Fruit fly (Drosophila melanogaster) whole organism, embryonic: Measurements from ENCODE around the gene CG11698.

Source experiments
- BtbVII ChIP-seq: fragments of 200-800 bp; sonication (Bioruptor generic); optimal IDR thresholded peaks from 3 replicates; lab custom pipeline; 2017; ENCODE audit warnings: missing biosample characterization, mild to moderate bottlenecking, missing genetic modification characterization
- C15 ChIP-seq: fragments of 200-800 bp; sonication (Bioruptor generic); IDR thresholded peaks from 3 replicates; pipeline ENCODE4 v1.3.6; 2022; ENCODE audit warnings: missing biosample characterization, missing genetic modification characterization
- CG11504 ChIP-seq: fragments of 200-800 bp; sonication (Bioruptor generic); optimal IDR thresholded peaks from 3 replicates; lab custom pipeline; 2019; ENCODE audit warnings: missing biosample characterization, mild to moderate bottlenecking, missing genetic modification characterization, moderate library complexity
- CG12104 ChIP-seq: fragments of 200-800 bp; sonication (Bioruptor generic); optimal IDR thresholded peaks from 3 replicates; lab custom pipeline; 2016; ENCODE audit warnings: missing biosample characterization, missing genetic modification characterization
- CG12391 ChIP-seq: fragments of 200-800 bp; sonication (Bioruptor generic); optimal IDR thresholded peaks from 3 replicates; lab custom pipeline; 2018; ENCODE audit warnings: missing biosample characterization, mild to moderate bottlenecking, missing genetic modification characterization, moderate library complexity
- CG12659 ChIP-seq: fragments of 200-800 bp; sonication (Bioruptor generic); optimal IDR thresholded peaks from 3 replicates; lab custom pipeline; 2017; ENCODE audit warnings: mild to moderate bottlenecking, missing biosample characterization, missing genetic modification reagents, missing genetic modification characterization
- CG14441 ChIP-seq: fragments of 200-800 bp; sonication (Bioruptor generic); IDR thresholded peaks from 2 replicates; pipeline ENCODE4 v1.3.6; 2022; ENCODE audit warnings: missing biosample characterization, missing genetic modification characterization
- CG1603 ChIP-seq: fragments of 200-800 bp; sonication (Bioruptor generic); optimal IDR thresholded peaks from 2 replicates; lab custom pipeline; 2019; ENCODE audit warnings: missing biosample characterization, mild to moderate bottlenecking, missing genetic modification characterization, moderate library complexity
- CG17568 ChIP-seq: fragments of 200-800 bp; sonication (Bioruptor generic); optimal IDR thresholded peaks from 2 replicates; lab custom pipeline; 2018; ENCODE audit warnings: missing biosample characterization, mild to moderate bottlenecking, missing genetic modification characterization, moderate library complexity
- CG17802 ChIP-seq: fragments of 200-800 bp; sonication (Bioruptor generic); optimal IDR thresholded peaks from 2 replicates; lab custom pipeline; 2018; ENCODE audit warnings: missing biosample characterization, mild to moderate bottlenecking, missing genetic modification characterization, moderate library complexity
- CG17829 ChIP-seq: fragments of 200-800 bp; optimal IDR thresholded peaks from 2 replicates; lab custom pipeline; 2019; ENCODE audit warnings: missing biosample characterization, mild to moderate bottlenecking, missing genetic modification characterization, moderate library complexity
- CG18011 ChIP-seq: fragments of 200-800 bp; sonication (Bioruptor generic); optimal IDR thresholded peaks from 2 replicates; lab custom pipeline; 2017; ENCODE audit warnings: missing biosample characterization, missing genetic modification characterization, mild to moderate bottlenecking, moderate library complexity, missing genotype
- CG18476 ChIP-seq: fragments of 200-800 bp; sonication (Bioruptor generic); optimal IDR thresholded peaks from 2 replicates; lab custom pipeline; 2016; ENCODE audit warnings: missing biosample characterization, mild to moderate bottlenecking, missing genetic modification characterization
- CG2129 ChIP-seq: fragments of 200-800 bp; sonication (Bioruptor generic); IDR thresholded peaks from 2 replicates; pipeline ENCODE4 v1.3.6; 2022; ENCODE audit warnings: missing biosample characterization, missing genetic modification characterization; ENCODE audit not compliant: partially characterized antibody
- CG2712 ChIP-seq: fragments of 200-800 bp; optimal IDR thresholded peaks from 3 replicates; lab custom pipeline; 2019; ENCODE audit warnings: missing biosample characterization, mild to moderate bottlenecking, missing genetic modification characterization, moderate library complexity
- CG2889 ChIP-seq: fragments of 200-800 bp; sonication (Bioruptor generic); IDR thresholded peaks from 3 replicates; pipeline ENCODE4 v1.3.6; 2022; ENCODE audit warnings: missing biosample characterization, missing genetic modification characterization
- CG34422 ChIP-seq: fragments of 200-800 bp; sonication (Bioruptor generic); IDR thresholded peaks from 3 replicates; pipeline ENCODE4 v1.3.6; 2022; ENCODE audit warnings: missing biosample characterization, missing genetic modification characterization
- CG4854 ChIP-seq: fragments of 200-800 bp; sonication (Bioruptor generic); optimal IDR thresholded peaks from 2 replicates; lab custom pipeline; 2016; ENCODE audit warnings: missing biosample characterization, missing genetic modification characterization, inconsistent platforms
- CG8089 ChIP-seq: fragments of 200-800 bp; sonication (Bioruptor generic); optimal IDR thresholded peaks from 3 replicates; lab custom pipeline; 2016; ENCODE audit warnings: missing biosample characterization, missing genetic modification characterization
- CoRest ChIP-seq: fragments of 200-800 bp; sonication (Bioruptor generic); optimal IDR thresholded peaks from 3 replicates; lab custom pipeline; 2018; ENCODE audit warnings: missing biosample characterization, mild to moderate bottlenecking, missing genetic modification characterization, moderate library complexity
- Ets65A ChIP-seq: fragments of 200-800 bp; sonication (Bioruptor generic); peaks from one replicate; lab custom pipeline; 2016; ENCODE audit warnings: missing biosample characterization, missing genetic modification characterization
- H2.0 ChIP-seq: fragments of 200-800 bp; sonication (Bioruptor generic); IDR thresholded peaks from 2 replicates; pipeline ENCODE4 v1.3.6; 2022; ENCODE audit warnings: missing biosample characterization, missing genetic modification characterization
- Hey ChIP-seq: fragments of 200-800 bp; sonication (Bioruptor generic); optimal IDR thresholded peaks from 3 replicates; lab custom pipeline; 2018; ENCODE audit warnings: missing biosample characterization, mild to moderate bottlenecking, missing genetic modification characterization
- HmgD ChIP-seq: fragments of 200-800 bp; sonication (Bioruptor generic); optimal IDR thresholded peaks from 3 replicates; lab custom pipeline; 2016; ENCODE audit warnings: missing biosample characterization, missing genetic modification characterization
- Hr78 ChIP-seq, 2 experiments: fragments of 200-800 bp in 1 of 2; fragments of >200 bp in 1 of 2; sonication (Bioruptor generic) in 1 of 2; optimal IDR thresholded peaks; 2 replicates each; lab custom pipeline; 2017 to 2019; ENCODE audit warnings: missing biosample characterization in 2 of 2, missing genetic modification characterization in 2 of 2, mild to moderate bottlenecking in 1 of 2, moderate library complexity in 1 of 2
- Jarid2 ChIP-seq: fragments of 200-800 bp; sonication (Bioruptor generic); optimal IDR thresholded peaks from 3 replicates; lab custom pipeline; 2017; ENCODE audit warnings: mild to moderate bottlenecking, missing biosample characterization, missing genetic modification reagents, missing genetic modification characterization
- Kr ChIP-seq: fragments of 200-800 bp; sonication (Bioruptor generic); optimal IDR thresholded peaks from 2 replicates; lab custom pipeline; 2017; ENCODE audit warnings: missing biosample characterization, mild to moderate bottlenecking, missing genetic modification characterization
- NC2β ChIP-seq: fragments of 200-800 bp; sonication (Bioruptor generic); optimal IDR thresholded peaks from 2 replicates; lab custom pipeline; 2016; ENCODE audit warnings: missing biosample characterization, missing genetic modification characterization
- Ravus ChIP-seq: fragments of 200-800 bp; sonication (Bioruptor generic); IDR thresholded peaks from 2 replicates; pipeline ENCODE4 v1.3.6; 2022; ENCODE audit warnings: missing biosample characterization, missing genetic modification characterization
- abd-A ChIP-seq: fragments of 200-800 bp; sonication (Bioruptor generic); optimal IDR thresholded peaks from 3 replicates; lab custom pipeline; 2019; ENCODE audit warnings: missing biosample characterization, mild to moderate bottlenecking, missing genetic modification characterization, moderate library complexity
- al ChIP-seq: fragments of 200-800 bp; sonication (Bioruptor generic); IDR thresholded peaks from 2 replicates; pipeline ENCODE4 v1.3.6; 2022; ENCODE audit warnings: missing biosample characterization, missing genetic modification characterization
- aop ChIP-seq: fragments of 200-800 bp; sonication (Bioruptor generic); IDR thresholded peaks from 2 replicates; pipeline ENCODE4 v1.3.6; 2022; ENCODE audit warnings: missing biosample characterization, missing genetic modification characterization
- bsh ChIP-seq, 2 experiments: fragments of 200-800 bp; sonication (Bioruptor generic); optimal IDR thresholded peaks; 2 replicates each; lab custom pipeline; 2017 to 2018; ENCODE audit warnings: mild to moderate bottlenecking in 2 of 2, missing biosample characterization in 2 of 2, missing genetic modification characterization in 2 of 2, moderate library complexity in 1 of 2
- chinmo ChIP-seq: fragments of 200-800 bp; sonication (Bioruptor generic); IDR thresholded peaks from 4 replicates; pipeline ENCODE4 v1.3.6; 2022; ENCODE audit warnings: missing biosample characterization, missing genetic modification characterization; ENCODE audit not compliant: partially characterized antibody
- croc ChIP-seq: fragments of 200-800 bp; sonication (Bioruptor generic); conservative IDR thresholded peaks from 3 replicates; pipeline ENCODE4 v1.3.6; 2022; ENCODE audit warnings: missing biosample characterization, missing genetic modification characterization
- dati ChIP-seq: fragments of 200-800 bp; sonication (Bioruptor generic); IDR thresholded peaks from 2 replicates; pipeline ENCODE4 v1.3.6; 2022; ENCODE audit warnings: missing biosample characterization, missing genetic modification characterization
- ems ChIP-seq: fragments of 200-800 bp; sonication (Bioruptor generic); optimal IDR thresholded peaks from 3 replicates; lab custom pipeline; 2016; ENCODE audit warnings: missing biosample characterization, missing genetic modification characterization
- en ChIP-seq: fragments of 200-800 bp; sonication (Bioruptor generic); optimal IDR thresholded peaks from 2 replicates; lab custom pipeline; 2016; ENCODE audit warnings: missing biosample characterization, missing genetic modification characterization
- eve ChIP-seq, 2 experiments: fragments of >200 bp; optimal IDR thresholded peaks; 2 replicates each; lab custom pipeline; 2017; ENCODE audit warnings: missing biosample characterization in 2 of 2, missing genetic modification characterization in 2 of 2
- jigr1 ChIP-seq: fragments of 200-800 bp; sonication (Bioruptor generic); IDR thresholded peaks from 3 replicates; pipeline ENCODE4 v1.3.6; 2022; ENCODE audit warnings: missing biosample characterization, missing genetic modification characterization
- ken ChIP-seq: fragments of 200-800 bp; sonication (Bioruptor generic); IDR thresholded peaks from 3 replicates; pipeline ENCODE4 v1.3.6; 2022; ENCODE audit warnings: missing biosample characterization, missing genetic modification characterization
- klu ChIP-seq: fragments of 200-800 bp; sonication (Bioruptor generic); IDR thresholded peaks from 2 replicates; pipeline ENCODE4 v1.3.6; 2022; ENCODE audit warnings: missing biosample characterization, missing genetic modification characterization
- lmd ChIP-seq: fragments of 200-800 bp; sonication (Bioruptor generic); IDR thresholded peaks from 2 replicates; pipeline ENCODE4 v1.3.6; 2022; ENCODE audit warnings: missing biosample characterization, missing genetic modification characterization
- luna ChIP-seq: fragments of 200-800 bp; sonication (Bioruptor generic); optimal IDR thresholded peaks from 2 replicates; lab custom pipeline; 2016; ENCODE audit warnings: missing biosample characterization, missing genetic modification characterization
- scrt ChIP-seq: fragments of 200-800 bp; sonication (Bioruptor generic); optimal IDR thresholded peaks from 2 replicates; lab custom pipeline; 2018; ENCODE audit warnings: missing biosample characterization, mild to moderate bottlenecking, missing genetic modification characterization, moderate library complexity
- sisA ChIP-seq: fragments of 200-800 bp; sonication (Bioruptor generic); IDR thresholded peaks from 2 replicates; pipeline ENCODE4 v1.3.6; 2022; ENCODE audit warnings: missing biosample characterization, missing genetic modification characterization
- sr ChIP-seq: fragments of 200-800 bp; sonication (Bioruptor generic); IDR thresholded peaks from 3 replicates; pipeline ENCODE4 v1.3.6; 2022; ENCODE audit warnings: missing biosample characterization, missing genetic modification characterization
- wek ChIP-seq: fragments of 200-800 bp; sonication (Bioruptor generic); optimal IDR thresholded peaks from 3 replicates; lab custom pipeline; 2018; ENCODE audit warnings: missing biosample characterization, mild to moderate bottlenecking, missing genetic modification characterization, moderate library complexity
- wor ChIP-seq: fragments of 200-800 bp; sonication (Bioruptor generic); IDR thresholded peaks from 2 replicates; pipeline ENCODE4 v1.3.6; 2022; ENCODE audit warnings: missing biosample characterization, missing genetic modification characterization

CG11698 gene

dm6 chr3R:8333768-8334470 is 21.9 kb downstream of the CG11698 start, which contains the start of gene Poxm (continued):
- peak; percentile 36 for TF ChIP-seq Kr (GFP tag; lab: Kevin White, UChicago)
- TF ChIP-seq Hey = no peak
- TF ChIP-seq CG14441 (GFP tag; lab: Robert Waterston, UW) = peak; percentile 86
- TF ChIP-seq Ets65A (GFP tag; lab: Kevin White, UChicago) = peak; percentile 98
- TF ChIP-seq CG2129 = no peak
- TF ChIP-seq lmd (GFP tag; lab: Robert Waterston, UW) = peak; percentile 94
- peak in 1 of 2 experiments; percentile 83 for TF ChIP-seq Hr78 (GFP tag; optimal IDR thresholded peaks at IDR 0.05; lab: Kevin White, UChicago)
- peak; percentile 54; the same call in 2 of the 3 replicates for TF ChIP-seq ken (GFP tag; lab: Robert Waterston, UW)
- TF ChIP-seq CG34422 (GFP tag; lab: Robert Waterston, UW) = peak; percentile 89
- TF ChIP-seq wor (GFP tag; lab: Robert Waterston, UW) = peak; percentile 82; the same call in 1 of the 2 replicates
- TF ChIP-seq C15 (GFP tag; lab: Robert Waterston, UW) = no peak
- TF ChIP-seq CG12104 = peak; percentile 87
- TF ChIP-seq sr (GFP tag; lab: Robert Waterston, UW) = peak; percentile 95
- TF ChIP-seq scrt (GFP tag; lab: Kevin White, UChicago) = peak; percentile 24
- TF ChIP-seq CG17802 (tag; lab: Kevin White, UChicago) = peak; percentile 64
- TF ChIP-seq BtbVII (GFP tag; lab: Kevin White, UChicago) = peak; percentile 82
- TF ChIP-seq chinmo = no peak
- TF ChIP-seq Jarid2 (GFP tag; lab: Kevin White, UChicago) = peak; percentile 56
- TF ChIP-seq wek (GFP tag; lab: Kevin White, UChicago) = no peak
- TF ChIP-seq CG2889 (GFP tag; lab: Robert Waterston, UW) = 0 out of 3 replicates have a peak, but pooled peaks have one; percentile 51
- peak; percentile 32 for TF ChIP-seq CG8089 (GFP tag; lab: Kevin White, UChicago)
- TF ChIP-seq CG1603 = peak; percentile 28
- TF ChIP-seq en = no peak
- peak; percentile 59 for TF ChIP-seq Ravus (GFP tag; lab: Robert Waterston, UW)
- no peak for TF ChIP-seq CG18011 (GFP tag; lab: Kevin White, UChicago)
- TF ChIP-seq eve (GFP tag; optimal IDR thresholded peaks at IDR 0.05; lab: Kevin White, UChicago) = no peak
- peak; percentile 69 for TF ChIP-seq ems (GFP tag; lab: Kevin White, UChicago)
- TF ChIP-seq luna (GFP tag; lab: Kevin White, UChicago) = no peak
- peak; percentile 53 for TF ChIP-seq H2.0
- TF ChIP-seq CG17829 (tag; lab: Kevin White, UChicago) = peak; percentile 96
- peak; percentile 56 for TF ChIP-seq CG17568 (GFP tag; lab: Kevin White, UChicago)
- TF ChIP-seq jigr1 (GFP tag; lab: Robert Waterston, UW) = peak; percentile 86; the same call in 2 of the 3 replicates
- peak; percentile 84 for TF ChIP-seq klu (GFP tag; lab: Robert Waterston, UW)
- peak; percentile 6 for TF ChIP-seq HmgD (GFP tag; lab: Kevin White, UChicago)
- TF ChIP-seq CG11504 (tag; lab: Kevin White, UChicago) = peak; percentile 93
- TF ChIP-seq dati (GFP tag; lab: Robert Waterston, UW) = 0 out of 2 replicates have a peak, but pooled peaks have one; percentile 28
- TF ChIP-seq bsh (GFP tag; optimal IDR thresholded peaks at IDR 0.05; lab: Kevin White, UChicago) = peak; percentile 91 to 93
- TF ChIP-seq sisA (GFP tag; lab: Robert Waterston, UW) = peak; percentile 93
- TF ChIP-seq CG12391 (tag; lab: Kevin White, UChicago) = peak; percentile 92
- peak; percentile 84 for TF ChIP-seq al (GFP tag; lab: Robert Waterston, UW)
- TF ChIP-seq NC2β (GFP tag; lab: Kevin White, UChicago) = peak; percentile 29
- peak; percentile 96 for TF ChIP-seq CG2712 (tag; lab: Kevin White, UChicago)
- peak; percentile 81 for TF ChIP-seq CG18476 (GFP tag; lab: Kevin White, UChicago)
- peak; percentile 94 for TF ChIP-seq croc
- TF ChIP-seq aop (GFP tag; lab: Robert Waterston, UW) = no peak
- peak; percentile 92 for TF ChIP-seq CG12659
- TF ChIP-seq CG4854 (GFP tag; lab: Kevin White, UChicago) = peak; percentile 61
- TF ChIP-seq abd-A (tag; lab: Kevin White, UChicago) = no peak
- peak; percentile 97 for TF ChIP-seq CoRest (tag; lab: Kevin White, UChicago)
